Fruit fly (Drosophila melanogaster): ENCODE measurements around the gene bif.

DNA sequence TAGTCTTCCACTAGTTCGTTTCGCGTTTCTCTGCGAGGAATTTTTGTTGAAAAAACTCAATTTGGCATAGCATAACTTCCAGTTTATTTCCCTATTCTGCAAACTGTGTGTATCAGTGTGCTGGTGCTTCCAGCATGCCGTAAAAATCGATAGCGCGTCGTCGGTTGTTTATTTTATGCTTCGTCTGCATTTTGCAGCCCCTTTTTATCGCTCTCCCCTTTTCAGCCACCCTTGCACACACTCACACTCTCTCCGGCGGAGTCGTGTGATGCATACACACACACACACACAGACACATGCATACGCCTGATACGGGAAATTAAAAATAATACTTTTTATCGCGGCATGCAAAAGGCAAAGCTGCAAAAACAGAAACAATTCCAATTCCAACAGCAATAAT, 691 bp downstream of the bif start:
- TF ChIP-seq psq (optimal IDR thresholded peaks at IDR 0.05) (no peak), h (optimal IDR thresholded peaks at IDR 0.05) (no peak), insv (optimal IDR thresholded peaks at IDR 0.05) (no peak)

All from Kc167 (cell line).